Worm (Caenorhabditis elegans): ENCODE results near the gene ech-4.

ech-4 gene

DNA sequence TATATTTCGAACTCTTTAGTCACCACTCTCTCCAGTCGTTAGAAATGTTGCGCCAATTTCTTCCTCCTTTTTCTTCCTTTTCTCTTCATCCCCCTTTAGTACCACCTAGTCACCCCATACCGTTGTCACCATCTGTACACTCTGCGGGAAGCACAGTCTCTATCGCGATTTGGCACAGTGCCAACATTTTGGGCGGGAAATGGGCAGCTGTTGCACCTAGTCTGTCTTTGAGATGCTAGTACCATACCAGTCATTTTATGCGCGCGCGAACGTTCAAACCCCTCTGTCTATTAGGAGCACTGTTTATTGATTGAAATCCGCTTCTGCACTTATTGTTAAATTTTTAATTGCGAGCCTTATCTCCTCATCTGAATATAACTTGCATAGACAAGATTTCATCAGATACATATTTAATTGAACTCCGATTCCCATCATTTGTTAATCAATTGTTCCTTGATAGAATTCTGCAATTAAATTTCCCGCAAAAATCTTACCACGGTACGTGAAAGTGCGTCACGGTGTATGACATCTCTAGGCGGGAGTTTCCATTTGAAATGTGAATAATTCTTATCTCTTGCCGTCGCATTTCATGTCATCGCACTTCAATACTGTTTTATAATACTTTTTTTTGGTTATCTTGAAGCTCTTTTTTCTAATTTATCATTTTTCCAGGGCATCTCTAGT lies 35.9 kb upstream of the ech-4 start, which contains the start of gene cdl-1:
TSS of gene cdl-1 (plus strand) at position 673 of the 684 bp plus-strand sequence.
- no peak for TF ChIP-seq ceh-63 (GFP tag; optimal IDR thresholded peaks at IDR 0.05)
- TF ChIP-seq nhr-90 (tag; optimal IDR thresholded peaks at IDR 0.05; ENCODE audit: poor library complexity): peak; percentile 61
- TF ChIP-seq dpl-1 (GFP tag; optimal IDR thresholded peaks at IDR 0.05): peak; percentile 95 to 98 (median 98)
- TF ChIP-seq ceh-8 (GFP tag; optimal IDR thresholded peaks at IDR 0.05): no peak
- peak; percentile 7 for TF ChIP-seq nhr-84 (tag; optimal IDR thresholded peaks at IDR 0.05)
- TF ChIP-seq fkh-10 (GFP tag; optimal IDR thresholded peaks at IDR 0.05): no peak
- peak; percentile 47 for TF ChIP-seq elt-2 (tag; optimal IDR thresholded peaks at IDR 0.05)
- no peak for TF ChIP-seq aly-2 (tag; optimal IDR thresholded peaks at IDR 0.05)
- peak; percentile 66 for TF ChIP-seq nhr-47 (tag; optimal IDR thresholded peaks at IDR 0.05)
- TF ChIP-seq pag-3 (tag; optimal IDR thresholded peaks at IDR 0.05; ENCODE audit: borderline replicate concordance, insufficient read depth): no peak
- TF ChIP-seq rnt-1 (tag; optimal IDR thresholded peaks at IDR 0.05): peak; percentile 71
- 0 out of 2 replicates have a peak, but pooled peaks have one; percentile 25 for TF ChIP-seq ceh-88 (GFP tag; IDR thresholded peaks at IDR 0.05)
- peak; percentile 58 for TF ChIP-seq tbx-2 (tag; optimal IDR thresholded peaks at IDR 0.05)
- TF ChIP-seq jun-1 (tag; optimal IDR thresholded peaks at IDR 0.05): peak; percentile 4
- TF ChIP-seq lin-13 (GFP tag; optimal IDR thresholded peaks at IDR 0.05): no peak
- peak in 3 of 6 experiments; percentile 15 to 83 (median 47) for TF ChIP-seq elt-3 (tag; optimal IDR thresholded peaks at IDR 0.05)
- TF ChIP-seq nhr-237 (tag; optimal IDR thresholded peaks at IDR 0.05): no peak
- peak; percentile 78 for TF ChIP-seq nhr-85 (tag)
- TF ChIP-seq ceh-90 (tag; optimal IDR thresholded peaks at IDR 0.05): no peak
- no peak; the same call in 1 of the 2 replicates for TF ChIP-seq isw-1 (GFP tag; IDR thresholded peaks at IDR 0.05)
- no peak for TF ChIP-seq hpl-2 (GFP tag; optimal IDR thresholded peaks at IDR 0.05)
- peak in 1 of 2 experiments; percentile 65 for TF ChIP-seq ztf-11 (tag; optimal IDR thresholded peaks at IDR 0.05)
- TF ChIP-seq F16B12.6 (tag; optimal IDR thresholded peaks at IDR 0.05): peak; percentile 93
- no peak for TF ChIP-seq nhr-76 (tag; optimal IDR thresholded peaks at IDR 0.05)
- no peak for TF ChIP-seq nhr-12 (tag; optimal IDR thresholded peaks at IDR 0.05)
- no peak for TF ChIP-seq lin-14 (GFP tag; optimal IDR thresholded peaks at IDR 0.05)
- peak; percentile 53 for TF ChIP-seq fos-1 (tag; optimal IDR thresholded peaks at IDR 0.05)
- peak; percentile 53 for TF ChIP-seq swsn-7 (tag; optimal IDR thresholded peaks at IDR 0.05)
- TF ChIP-seq lin-15B (tag; optimal IDR thresholded peaks at IDR 0.05): peak; percentile 68
- TF ChIP-seq fkh-4 (tag; optimal IDR thresholded peaks at IDR 0.05; ENCODE audit: borderline replicate concordance): no peak
- TF ChIP-seq skn-1 (tag; optimal IDR thresholded peaks at IDR 0.05): peak; percentile 44
- TF ChIP-seq ets-5 (GFP tag; IDR thresholded peaks at IDR 0.05): no peak
- TF ChIP-seq mdl-1 (tag; optimal IDR thresholded peaks at IDR 0.05): peak in 1 of 2 experiments; percentile 59
- no peak for TF ChIP-seq lin-39 (tag; optimal IDR thresholded peaks at IDR 0.05)
- no peak for TF ChIP-seq sptf-1 (tag; optimal IDR thresholded peaks at IDR 0.05)
- no peak for TF ChIP-seq C04F5.9 (tag; optimal IDR thresholded peaks at IDR 0.05)
- no peak for TF ChIP-seq aha-1 (tag; optimal IDR thresholded peaks at IDR 0.05)
- TF ChIP-seq pax-3 (tag; optimal IDR thresholded peaks at IDR 0.05): no peak
- peak; percentile 67 for TF ChIP-seq nhr-20 (tag; optimal IDR thresholded peaks at IDR 0.05)
- no peak for TF ChIP-seq tlp-1 (tag; optimal IDR thresholded peaks at IDR 0.05)
- TF ChIP-seq sup-37 (GFP tag; optimal IDR thresholded peaks at IDR 0.05): no peak
- TF ChIP-seq sox-4 (tag; optimal IDR thresholded peaks at IDR 0.05): no peak
- TF ChIP-seq grh-1 (GFP tag; IDR thresholded peaks at IDR 0.05): no peak
- peak; percentile 76 to 90 for TF ChIP-seq lsy-2 (tag; optimal IDR thresholded peaks at IDR 0.05)
- no peak for TF ChIP-seq egl-27 (tag; optimal IDR thresholded peaks at IDR 0.05)
- TF ChIP-seq C34B4.2 (tag; optimal IDR thresholded peaks at IDR 0.05): no peak
- peak; percentile 94 to 99 for TF ChIP-seq lin-35 (GFP tag; optimal IDR thresholded peaks at IDR 0.05)
- no peak for TF ChIP-seq Y116A8C.19 (tag; optimal IDR thresholded peaks at IDR 0.05; ENCODE audit: borderline replicate concordance)
- peak; percentile 5 for TF ChIP-seq vab-15 (tag; optimal IDR thresholded peaks at IDR 0.05)
- TF ChIP-seq nhr-71 (tag; optimal IDR thresholded peaks at IDR 0.05): peak; percentile 74
- TF ChIP-seq xbp-1 (tag; optimal IDR thresholded peaks at IDR 0.05): peak; percentile 52
